Fruit fly (Drosophila melanogaster) whole organism, embryonic: ENCODE measurements around the gene Set2.

ENCODE experiments used
- B-H1 ChIP-seq: fragments of 200-800 bp; sonication (Bioruptor generic); IDR thresholded peaks from 3 replicates; pipeline ENCODE4 v1.3.6; 2022; ENCODE audit warnings: missing biosample characterization, missing genetic modification characterization
- CG10147 ChIP-seq: fragments of 200-800 bp; sonication (Bioruptor generic); optimal IDR thresholded peaks from 2 replicates; lab custom pipeline; 2019; ENCODE audit warnings: missing biosample characterization, mild to moderate bottlenecking, missing genetic modification characterization, moderate library complexity
- CG11398 ChIP-seq: fragments of 200-800 bp; sonication (Bioruptor generic); optimal IDR thresholded peaks from 2 replicates; lab custom pipeline; 2016; ENCODE audit warnings: missing biosample characterization, missing genetic modification characterization
- CG12104 ChIP-seq: fragments of 200-800 bp; sonication (Bioruptor generic); optimal IDR thresholded peaks from 3 replicates; lab custom pipeline; 2016; ENCODE audit warnings: missing biosample characterization, missing genetic modification characterization
- CG13424 ChIP-seq: fragments of 200-800 bp; sonication (Bioruptor generic); optimal IDR thresholded peaks from 2 replicates; lab custom pipeline; 2019; ENCODE audit warnings: missing biosample characterization, mild to moderate bottlenecking, missing genetic modification characterization, moderate library complexity
- CG14014 ChIP-seq: fragments of 200-800 bp; sonication (Bioruptor generic); IDR thresholded peaks from 2 replicates; pipeline ENCODE4 v1.3.6; 2022; ENCODE audit warnings: missing biosample characterization, missing genetic modification characterization
- CG15601 ChIP-seq: fragments of 200-800 bp; sonication (Bioruptor generic); optimal IDR thresholded peaks from 3 replicates; lab custom pipeline; 2019; ENCODE audit warnings: missing biosample characterization, mild to moderate bottlenecking, missing genetic modification characterization, moderate library complexity
- CG1602 ChIP-seq: fragments of 200-800 bp; sonication (Bioruptor generic); optimal IDR thresholded peaks from 3 replicates; lab custom pipeline; 2016; ENCODE audit warnings: missing biosample characterization, missing genetic modification characterization
- CG17359 ChIP-seq: fragments of 200-800 bp; sonication (Bioruptor generic); optimal IDR thresholded peaks from 3 replicates; lab custom pipeline; 2018; ENCODE audit warnings: missing biosample characterization, mild to moderate bottlenecking, missing genetic modification characterization, moderate library complexity
- CG18599 ChIP-seq: fragments of 200-800 bp; sonication (Bioruptor generic); optimal IDR thresholded peaks from 3 replicates; lab custom pipeline; 2017; ENCODE audit warnings: missing biosample characterization, missing genetic modification characterization, mild to moderate bottlenecking, moderate library complexity, missing genetic modification reagents
- CG31224 ChIP-seq: fragments of 200-800 bp; sonication (Bioruptor generic); IDR thresholded peaks from 2 replicates; pipeline ENCODE4 v1.3.6; 2022; ENCODE audit warnings: missing biosample characterization, missing genetic modification characterization
- CG31365 ChIP-seq: fragments of 200-800 bp; sonication (Bioruptor generic); optimal IDR thresholded peaks from 2 replicates; lab custom pipeline; 2018; ENCODE audit warnings: missing biosample characterization, mild to moderate bottlenecking, missing genetic modification characterization
- CG32772 ChIP-seq: fragments of 200-800 bp; sonication (Bioruptor generic); IDR thresholded peaks from 2 replicates; pipeline ENCODE4 v1.3.6; 2022; ENCODE audit warnings: missing biosample characterization, missing genetic modification characterization
- CG43689 ChIP-seq: fragments of 200-800 bp; sonication (Bioruptor generic); IDR thresholded peaks from 2 replicates; pipeline ENCODE4 v1.3.6; 2022; ENCODE audit warnings: missing biosample characterization, missing genetic modification characterization
- CG4424 ChIP-seq: fragments of 200-800 bp; sonication (Bioruptor generic); optimal IDR thresholded peaks from 3 replicates; lab custom pipeline; 2016; ENCODE audit warnings: missing biosample characterization, missing genetic modification characterization
- CG7357 ChIP-seq: fragments of 200-800 bp; sonication (Bioruptor generic); IDR thresholded peaks from 3 replicates; pipeline ENCODE4 v1.3.6; 2022; ENCODE audit warnings: missing biosample characterization, missing genetic modification characterization
- CG7372 ChIP-seq: fragments of 200-800 bp; sonication (Bioruptor generic); IDR thresholded peaks from 2 replicates; pipeline ENCODE4 v1.3.6; 2022; ENCODE audit warnings: missing biosample characterization, missing genetic modification characterization
- CG8281 ChIP-seq: fragments of 200-800 bp; sonication (Bioruptor generic); optimal IDR thresholded peaks from 2 replicates; lab custom pipeline; 2018; ENCODE audit warnings: missing biosample characterization, mild to moderate bottlenecking, missing genetic modification characterization, moderate library complexity
- CG8924 ChIP-seq: fragments of 200-800 bp; optimal IDR thresholded peaks from 3 replicates; lab custom pipeline; 2019; ENCODE audit warnings: missing biosample characterization, mild to moderate bottlenecking, missing genetic modification characterization, moderate library complexity
- CG9727 ChIP-seq: fragments of 200-800 bp; sonication (Bioruptor generic); optimal IDR thresholded peaks from 3 replicates; lab custom pipeline; 2017; ENCODE audit warnings: missing biosample characterization, mild to moderate bottlenecking, missing genetic modification characterization
- D19A ChIP-seq: fragments of 200-800 bp; optimal IDR thresholded peaks from 3 replicates; lab custom pipeline; 2019; ENCODE audit warnings: missing biosample characterization, mild to moderate bottlenecking, missing genetic modification characterization, moderate library complexity
- Deaf1 ChIP-seq: fragments of 200-800 bp; optimal IDR thresholded peaks from 3 replicates; lab custom pipeline; 2019; ENCODE audit warnings: missing biosample characterization, mild to moderate bottlenecking, missing genetic modification characterization, moderate library complexity
- Dek ChIP-seq: fragments of 200-800 bp; sonication (Bioruptor generic); optimal IDR thresholded peaks from 3 replicates; lab custom pipeline; 2019; ENCODE audit warnings: missing biosample characterization, mild to moderate bottlenecking, missing genetic modification characterization, moderate library complexity
- Gug ChIP-seq: fragments of 200-800 bp; sonication (Bioruptor generic); IDR thresholded peaks from 4 replicates; pipeline ENCODE4 v1.3.6; 2022; ENCODE audit warnings: missing biosample characterization, missing genetic modification characterization
- HLH3B ChIP-seq: fragments of 200-800 bp; sonication (Bioruptor generic); IDR thresholded peaks from 2 replicates; pipeline ENCODE4 v1.3.6; 2022; ENCODE audit warnings: missing biosample characterization, missing genetic modification characterization
- HmgZ ChIP-seq: fragments of 200-800 bp; sonication (Bioruptor generic); optimal IDR thresholded peaks from 2 replicates; lab custom pipeline; 2018; ENCODE audit warnings: missing biosample characterization, mild to moderate bottlenecking, missing genetic modification characterization
- Nf-YC ChIP-seq: fragments of 200-800 bp; optimal IDR thresholded peaks from 3 replicates; lab custom pipeline; 2019; ENCODE audit warnings: missing biosample characterization, mild to moderate bottlenecking, missing genetic modification characterization, moderate library complexity
- Rfx ChIP-seq: fragments of 200-800 bp; sonication (Bioruptor generic); IDR thresholded peaks from 2 replicates; pipeline ENCODE4 v1.3.6; 2022; ENCODE audit warnings: missing biosample characterization, missing genetic modification characterization
- Rx ChIP-seq: fragments of 200-800 bp; sonication (Bioruptor generic); IDR thresholded peaks from 2 replicates; pipeline ENCODE4 v1.3.6; 2022; ENCODE audit warnings: missing biosample characterization, missing genetic modification characterization
- Usf ChIP-seq: fragments of 200-800 bp; sonication (Bioruptor generic); optimal IDR thresholded peaks from 2 replicates; lab custom pipeline; 2017; ENCODE audit warnings: missing genotype, missing biosample characterization, missing genetic modification characterization
- aop ChIP-seq: fragments of 200-800 bp; sonication (Bioruptor generic); IDR thresholded peaks from 2 replicates; pipeline ENCODE4 v1.3.6; 2022; ENCODE audit warnings: missing biosample characterization, missing genetic modification characterization
- bowl ChIP-seq: fragments of 200-800 bp; sonication (Bioruptor generic); IDR thresholded peaks from 2 replicates; pipeline ENCODE4 v1.3.6; 2022; ENCODE audit warnings: missing biosample characterization, missing genetic modification characterization
- crp ChIP-seq, 2 experiments: fragments of 200-800 bp; sonication (Bioruptor generic); optimal IDR thresholded peaks; 2 replicates in 1 of 2; 3 replicates in 1 of 2; lab custom pipeline; 2017; ENCODE audit warnings: missing biosample characterization in 2 of 2, missing genetic modification characterization in 2 of 2, mild to moderate bottlenecking in 1 of 2, moderate library complexity in 1 of 2
- dpn ChIP-seq, 2 experiments: fragments of 200-800 bp; sonication (Bioruptor generic); optimal IDR thresholded peaks; 3 replicates each; lab custom pipeline; 2016; ENCODE audit warnings: missing biosample characterization in 2 of 2, missing genetic modification characterization in 2 of 2
- dysf ChIP-seq: fragments of 200-800 bp; sonication (Bioruptor generic); IDR thresholded peaks from 3 replicates; pipeline ENCODE4 v1.3.6; 2022; ENCODE audit warnings: missing biosample characterization, missing genetic modification characterization
- fru ChIP-seq: fragments of >200 bp; optimal IDR thresholded peaks from 2 replicates; lab custom pipeline; 2017
- ftz-f1 ChIP-seq: fragments of 200-800 bp; sonication (Bioruptor generic); optimal IDR thresholded peaks from 2 replicates; lab custom pipeline; 2016; ENCODE audit warnings: missing biosample characterization, missing genetic modification characterization
- gsb ChIP-seq: fragments of 200-800 bp; sonication (Bioruptor generic); IDR thresholded peaks from 2 replicates; pipeline ENCODE4 v1.3.6; 2022; ENCODE audit warnings: missing biosample characterization, missing genetic modification characterization
- lab ChIP-seq: fragments of 200-800 bp; sonication (Bioruptor generic); optimal IDR thresholded peaks from 3 replicates; lab custom pipeline; 2017; ENCODE audit warnings: missing biosample characterization, missing genetic modification characterization, mild to moderate bottlenecking, moderate library complexity, missing genetic modification reagents
- lmd ChIP-seq: fragments of 200-800 bp; sonication (Bioruptor generic); IDR thresholded peaks from 2 replicates; pipeline ENCODE4 v1.3.6; 2022; ENCODE audit warnings: missing biosample characterization, missing genetic modification characterization
- lola ChIP-seq, 3 experiments: fragments of >200 bp in 2 of 3; fragments of 200-800 bp in 1 of 3; sonication (Bioruptor generic) in 1 of 3; optimal IDR thresholded peaks; 2 replicates each; lab custom pipeline; 2017 to 2019; ENCODE audit warnings: missing biosample characterization in 3 of 3, missing genetic modification characterization in 3 of 3, mild to moderate bottlenecking in 1 of 3, moderate library complexity in 1 of 3
- odd ChIP-seq: fragments of 200-800 bp; sonication (Bioruptor generic); optimal IDR thresholded peaks from 2 replicates; lab custom pipeline; 2017; ENCODE audit warnings: missing biosample characterization, mild to moderate bottlenecking, missing genetic modification characterization
- org-1 ChIP-seq: fragments of 200-800 bp; sonication (Bioruptor generic); optimal IDR thresholded peaks from 2 replicates; lab custom pipeline; 2017; ENCODE audit warnings: missing biosample characterization, missing genetic modification characterization
- phol ChIP-seq: fragments of 200-800 bp; sonication (Bioruptor generic); optimal IDR thresholded peaks from 3 replicates; lab custom pipeline; 2018; ENCODE audit warnings: missing biosample characterization, mild to moderate bottlenecking, missing genetic modification characterization, moderate library complexity
- row ChIP-seq: fragments of 200-800 bp; sonication (Bioruptor generic); IDR thresholded peaks from 3 replicates; pipeline ENCODE4 v1.3.6; 2022; ENCODE audit warnings: missing biosample characterization, missing genetic modification characterization
- schlank ChIP-seq: fragments of 200-800 bp; sonication (Bioruptor generic); optimal IDR thresholded peaks from 2 replicates; lab custom pipeline; 2018; ENCODE audit warnings: missing biosample characterization, mild to moderate bottlenecking, missing genetic modification characterization
- scrt ChIP-seq: fragments of 200-800 bp; sonication (Bioruptor generic); optimal IDR thresholded peaks from 2 replicates; lab custom pipeline; 2018; ENCODE audit warnings: missing biosample characterization, mild to moderate bottlenecking, missing genetic modification characterization, moderate library complexity
- vvl ChIP-seq: fragments of 200-800 bp; sonication (Bioruptor generic); IDR thresholded peaks from 2 replicates; pipeline ENCODE4 v1.3.6; 2022; ENCODE audit warnings: missing biosample characterization, missing genetic modification characterization
- z ChIP-seq: fragments of 200-800 bp; sonication (Bioruptor generic); IDR thresholded peaks from 3 replicates; pipeline ENCODE4 v1.3.6; 2022; ENCODE audit warnings: missing biosample characterization, missing genetic modification characterization
- zfh2 ChIP-seq: fragments of 200-800 bp; sonication (Bioruptor generic); optimal IDR thresholded peaks from 2 replicates; lab custom pipeline; 2016; ENCODE audit warnings: missing biosample characterization, missing genetic modification characterization

Gene Set2

dm6 chrX:13390465-13391173 lies 22.4 kb upstream of the Set2 start (continued):
- TF ChIP-seq bowl (GFP tag; lab: Robert Waterston, UW) (no peak), Gug (GFP tag; lab: Robert Waterston, UW) (no peak), CG32772 (GFP tag; lab: Robert Waterston, UW) (0 out of 2 replicates have a peak, but pooled peaks have one; percentile 34), schlank (tag; lab: Kevin White, UChicago) (peak; percentile 41), z (GFP tag; lab: Robert Waterston, UW) (no peak), scrt (GFP tag; lab: Kevin White, UChicago) (peak; percentile 63), Dek (tag; lab: Kevin White, UChicago) (peak; percentile 85), lmd (GFP tag; lab: Robert Waterston, UW) (peak; percentile 60; the same call in 1 of the 2 replicates), CG9727 (GFP tag; lab: Kevin White, UChicago) (peak; percentile 68), zfh2 (GFP tag; lab: Kevin White, UChicago) (no peak), Nf-YC (tag; lab: Kevin White, UChicago) (peak; percentile 81), HmgZ (tag; lab: Kevin White, UChicago) (peak; percentile 42), crp (GFP tag; optimal IDR thresholded peaks at IDR 0.05; lab: Kevin White, UChicago) (no peak), Rfx (peak; percentile 81), CG17359 (tag; lab: Kevin White, UChicago) (peak; percentile 67), lab (GFP tag; lab: Kevin White, UChicago) (peak; percentile 85), dysf (GFP tag; lab: Robert Waterston, UW) (peak; percentile 78; the same call in 2 of the 3 replicates), CG8281 (tag; lab: Kevin White, UChicago) (peak; percentile 14), CG7372 (GFP tag; lab: Robert Waterston, UW) (peak; percentile 64), CG12104 (GFP tag; lab: Kevin White, UChicago) (peak; percentile 37), fru (lab: Kevin White, UChicago) (no peak), aop (GFP tag; lab: Robert Waterston, UW) (no peak), CG8924 (tag; lab: Kevin White, UChicago) (peak; percentile 80), dpn (GFP tag; optimal IDR thresholded peaks at IDR 0.05; lab: Kevin White, UChicago) (peak in 1 of 2 experiments; percentile 43), CG1602 (GFP tag; lab: Kevin White, UChicago) (peak; percentile 26), phol (tag; lab: Kevin White, UChicago) (peak; percentile 33), HLH3B (peak; percentile 61), CG4424 (peak; percentile 2), CG18599 (GFP tag; lab: Kevin White, UChicago) (peak; percentile 87), Deaf1 (tag; lab: Kevin White, UChicago) (peak; percentile 49), CG14014 (GFP tag; lab: Robert Waterston, UW) (peak; percentile 78), ftz-f1 (GFP tag; lab: Kevin White, UChicago) (no peak), CG13424 (tag; lab: Kevin White, UChicago) (peak; percentile 74), CG10147 (GFP tag; lab: Kevin White, UChicago) (peak; percentile 81), CG43689 (GFP tag; lab: Robert Waterston, UW) (peak; percentile 36; the same call in 1 of the 2 replicates), CG31224 (GFP tag; lab: Robert Waterston, UW) (peak; percentile 75), org-1 (GFP tag; lab: Kevin White, UChicago) (peak; percentile 18), Rx (GFP tag; lab: Robert Waterston, UW) (peak; percentile 16; the same call in 1 of the 2 replicates), Usf (peak; percentile 9), vvl (GFP tag; lab: Robert Waterston, UW) (peak; percentile 76), row (GFP tag; lab: Robert Waterston, UW) (peak; percentile 77), CG11398 (no peak), CG31365 (tag; lab: Kevin White, UChicago) (no peak), odd (GFP tag; lab: Kevin White, UChicago) (peak; percentile 31), lola (GFP tag; optimal IDR thresholded peaks at IDR 0.05; lab: Kevin White, UChicago) (no peak), CG7357 (GFP tag; lab: Robert Waterston, UW) (0 out of 3 replicates have a peak, but pooled peaks have one; percentile 23), CG15601 (tag; lab: Kevin White, UChicago) (no peak), gsb (GFP tag; lab: Robert Waterston, UW) (peak; percentile 58), D19A (peak; percentile 57), B-H1 (peak; percentile 40; the same call in 1 of the 3 replicates)
